Worm (Caenorhabditis elegans) whole organism, late embryonic: Measurements from ENCODE around the gene C45B2.3.
A peak's percentile ranks its signal among the peaks of the same experiment; 100 is the strongest.

Source experiments
- C38D4.7 ChIP-seq: fragments of 200-800 bp; sonication (Bioruptor generic); optimal IDR thresholded peaks from 2 replicates; lab custom pipeline; 2018; ENCODE audit warnings: mild to moderate bottlenecking, missing genetic modification characterization, moderate library complexity, missing compliant biosample characterization
- ama-1 ChIP-seq: fragments of 150-350 bp; optimal IDR thresholded peaks from 2 replicates; lab custom pipeline; 2014
- ceh-9 ChIP-seq: sonication (generic microtip); optimal IDR thresholded peaks from 2 replicates; lab custom pipeline; 2016; ENCODE audit warnings: mild to moderate bottlenecking, missing genetic modification characterization, inconsistent platforms, missing compliant biosample characterization
- dve-1 ChIP-seq: sonication (generic microtip); optimal IDR thresholded peaks from 2 replicates; lab custom pipeline; 2017; ENCODE audit warnings: antibody characterized with exemption, mild to moderate bottlenecking, missing genetic modification characterization, missing compliant biosample characterization
- elt-2 ChIP-seq: sonication (generic microtip); optimal IDR thresholded peaks from 2 replicates; lab custom pipeline; 2016; ENCODE audit warnings: missing genetic modification reagents, missing genetic modification characterization, missing compliant biosample characterization
- fax-1 ChIP-seq: sonication (generic microtip); optimal IDR thresholded peaks from 2 replicates; lab custom pipeline; 2016; ENCODE audit warnings: missing genotype, missing genetic modification characterization, missing compliant biosample characterization
- fkh-10 ChIP-seq: fragments of 150-350 bp; optimal IDR thresholded peaks from 2 replicates; lab custom pipeline; 2014; ENCODE audit warnings: missing biosample characterization, missing genetic modification reagents, missing genetic modification characterization
- pat-9 ChIP-seq: fragments of 200-800 bp; sonication (Bioruptor generic); optimal IDR thresholded peaks from 2 replicates; lab custom pipeline; 2018; ENCODE audit warnings: mild to moderate bottlenecking, missing genetic modification characterization, moderate library complexity, missing compliant biosample characterization
- pqm-1 ChIP-seq: sonication (generic microtip); optimal IDR thresholded peaks from 2 replicates; lab custom pipeline; 2016; ENCODE audit warnings: missing genetic modification characterization, missing compliant biosample characterization
- unc-55 ChIP-seq: sonication (generic microtip); optimal IDR thresholded peaks from 2 replicates; lab custom pipeline; 2017; ENCODE audit warnings: missing biosample characterization, missing genetic modification reagents, missing genetic modification characterization

ce11 chrX:6097551-6097950 lies 14.8 kb downstream of the C45B2.3 start, which contains the start of gene C15H9.4:
- TF ChIP-seq fkh-10 (GFP tag; lab: Kevin White, UChicago) (no peak), dve-1 (tag; lab: Kevin White, UChicago) (no peak), pat-9 (tag; lab: Kevin White, UChicago) (no peak), pqm-1 (tag; lab: Kevin White, UChicago) (no peak), elt-2 (tag; lab: Kevin White, UChicago) (no peak), unc-55 (GFP tag; lab: Kevin White, UChicago) (peak; percentile 31), ceh-9 (no peak), C38D4.7 (no peak), fax-1 (tag; lab: Kevin White, UChicago) (no peak), ama-1 (lab: Kevin White, UChicago) (no peak)
